Worm (Caenorhabditis elegans) whole organism, L1 larva: ENCODE measurements around the gene tbb-1.
"Not testable (repeated sequence)": the region's sequence is repeated elsewhere in the genome, so short reads cannot be mapped to it uniquely, and the experiment has no call there.

Experiments
- C16A3.4 ChIP-seq: fragments of 150-350 bp; optimal IDR thresholded peaks from 2 replicates; lab custom pipeline; 2014; ENCODE audit warnings: missing biosample characterization, missing genetic modification characterization
- F16B12.6 ChIP-seq: fragments of 150-350 bp; optimal IDR thresholded peaks from 2 replicates; lab custom pipeline; 2014; ENCODE audit warnings: missing biosample characterization, missing genetic modification characterization
- Y116A8C.19 ChIP-seq: sonication (generic microtip); optimal IDR thresholded peaks from 2 replicates; lab custom pipeline; 2016; ENCODE audit warnings: missing compliant biosample characterization, missing genetic modification characterization, borderline replicate concordance
- alr-1 ChIP-seq: fragments of 200-800 bp; sonication (Bioruptor generic); optimal IDR thresholded peaks from 2 replicates; lab custom pipeline; 2018; ENCODE audit warnings: borderline replicate concordance, mild to moderate bottlenecking, missing genetic modification characterization, missing compliant biosample characterization
- blmp-1 ChIP-seq: fragments of 150-350 bp; optimal IDR thresholded peaks from 2 replicates; lab custom pipeline; 2014; ENCODE audit warnings: missing biosample characterization, missing genetic modification characterization
- ceh-63 ChIP-seq: fragments of 200-800 bp; sonication (Bioruptor generic); optimal IDR thresholded peaks from 2 replicates; lab custom pipeline; 2018; ENCODE audit warnings: mild to moderate bottlenecking, missing genetic modification characterization, missing compliant biosample characterization
- ceh-8 ChIP-seq: fragments of 200-800 bp; sonication (Bioruptor generic); optimal IDR thresholded peaks from 2 replicates; lab custom pipeline; 2018; ENCODE audit warnings: mild to moderate bottlenecking, missing genetic modification characterization, moderate library complexity, missing compliant biosample characterization
- ceh-82 ChIP-seq, 3 experiments: fragments of 150-350 bp in 1 of 3; sonication (generic microtip) in 2 of 3; optimal IDR thresholded peaks; 2 replicates each; lab custom pipeline; 2014 to 2017; ENCODE audit warnings: missing biosample characterization in 3 of 3, missing genetic modification characterization in 3 of 3
- ceh-90 ChIP-seq: sonication (generic microtip); optimal IDR thresholded peaks from 2 replicates; lab custom pipeline; 2016; ENCODE audit warnings: missing genetic modification characterization, missing compliant biosample characterization
- ces-1 ChIP-seq: fragments of 150-350 bp; optimal IDR thresholded peaks from 2 replicates; lab custom pipeline; 2014; ENCODE audit warnings: missing biosample characterization, missing genetic modification reagents, missing genetic modification characterization
- dsc-1 ChIP-seq: sonication (generic microtip); optimal IDR thresholded peaks from 2 replicates; lab custom pipeline; 2016; ENCODE audit warnings: mild to moderate bottlenecking, missing genetic modification characterization, missing compliant biosample characterization
- efl-1 ChIP-seq, 4 experiments: fragments of 150-350 bp; optimal IDR thresholded peaks in 3 of 4; peaks in 1 of 4; 1 replicate in 1 of 4; 2 replicates in 3 of 4; lab custom pipeline; 2014; ENCODE audit warnings: missing biosample characterization in 2 of 4, missing genetic modification characterization in 2 of 4, missing genetic modification reagents in 2 of 4
- efl-3 ChIP-seq: fragments of 200-800 bp; sonication (Bioruptor generic); optimal IDR thresholded peaks from 2 replicates; lab custom pipeline; 2018; ENCODE audit warnings: mild to moderate bottlenecking, missing genetic modification characterization, missing compliant biosample characterization
- elt-2 ChIP-seq: sonication (generic microtip); optimal IDR thresholded peaks from 2 replicates; lab custom pipeline; 2016; ENCODE audit warnings: missing genetic modification characterization, mild to moderate bottlenecking, inconsistent platforms, missing compliant biosample characterization, missing genetic modification reagents
- elt-3 ChIP-seq, 6 experiments: fragments of 150-350 bp in 1 of 6; sonication (generic microtip); optimal IDR thresholded peaks; 2 replicates each; lab custom pipeline; 2017 to 2018; ENCODE audit warnings: missing biosample characterization in 6 of 6, missing genetic modification characterization in 6 of 6, inconsistent platforms in 1 of 6
- ets-5 ChIP-seq: fragments of 200-800 bp; sonication (Bioruptor generic); IDR thresholded peaks from 2 replicates; pipeline ENCODE4 v1.3.6; 2022; ENCODE audit warnings: missing genetic modification characterization, missing compliant biosample characterization
- fkh-10 ChIP-seq: sonication (generic microtip); optimal IDR thresholded peaks from 2 replicates; lab custom pipeline; 2017; ENCODE audit warnings: missing biosample characterization, missing genetic modification reagents, missing genetic modification characterization
- fkh-4 ChIP-seq: sonication (generic microtip); optimal IDR thresholded peaks from 2 replicates; lab custom pipeline; 2016; ENCODE audit warnings: missing compliant biosample characterization, missing genetic modification characterization, borderline replicate concordance
- fkh-8 ChIP-seq: sonication (generic microtip); optimal IDR thresholded peaks from 2 replicates; lab custom pipeline; 2016; ENCODE audit warnings: mild to moderate bottlenecking, missing genetic modification characterization, missing compliant biosample characterization
- fos-1 ChIP-seq: fragments of 150-350 bp; optimal IDR thresholded peaks from 2 replicates; lab custom pipeline; 2014; ENCODE audit warnings: missing biosample characterization, missing genetic modification characterization
- hlh-4 ChIP-seq: sonication (generic microtip); optimal IDR thresholded peaks from 2 replicates; lab custom pipeline; 2016; ENCODE audit warnings: mild to moderate bottlenecking, missing genetic modification characterization, missing compliant biosample characterization
- isw-1 ChIP-seq: fragments of 200-800 bp; sonication (Bioruptor generic); IDR thresholded peaks from 2 replicates; pipeline ENCODE4 v1.3.6; 2022; ENCODE audit warnings: missing genetic modification characterization, missing compliant biosample characterization
- jun-1 ChIP-seq: fragments of 150-350 bp; optimal IDR thresholded peaks from 2 replicates; lab custom pipeline; 2014; ENCODE audit warnings: missing biosample characterization, missing genetic modification reagents, missing genetic modification characterization
- lin-15B ChIP-seq: fragments of 150-350 bp; sonication (generic microtip); optimal IDR thresholded peaks from 3 replicates; lab custom pipeline; 2014; ENCODE audit warnings: missing biosample characterization, missing genetic modification characterization
- lsy-2 ChIP-seq, 2 experiments: fragments of 150-350 bp; optimal IDR thresholded peaks; 2 replicates each; lab custom pipeline; 2014; ENCODE audit warnings: missing biosample characterization in 2 of 2, missing genetic modification characterization in 2 of 2
- mdl-1 ChIP-seq, 2 experiments: fragments of 150-350 bp; optimal IDR thresholded peaks; 2 replicates each; lab custom pipeline; 2014 to 2017; ENCODE audit warnings: missing biosample characterization in 2 of 2, missing genetic modification characterization in 2 of 2, inconsistent platforms in 1 of 2
- nhr-11 ChIP-seq: fragments of 150-350 bp; optimal IDR thresholded peaks from 2 replicates; lab custom pipeline; 2014; ENCODE audit warnings: missing biosample characterization, missing genetic modification characterization
- nhr-12 ChIP-seq: sonication (generic microtip); optimal IDR thresholded peaks from 2 replicates; lab custom pipeline; 2017; ENCODE audit warnings: missing biosample characterization, missing genetic modification characterization
- nhr-28 ChIP-seq: fragments of 150-350 bp; optimal IDR thresholded peaks from 2 replicates; lab custom pipeline; 2014; ENCODE audit warnings: missing biosample characterization, missing genetic modification characterization
- nhr-47 ChIP-seq: sonication (generic microtip); optimal IDR thresholded peaks from 2 replicates; lab custom pipeline; 2016; ENCODE audit warnings: mild to moderate bottlenecking, missing genetic modification characterization, moderate library complexity, missing compliant biosample characterization
- nhr-84 ChIP-seq: sonication (generic microtip); optimal IDR thresholded peaks from 2 replicates; lab custom pipeline; 2017; ENCODE audit warnings: missing biosample characterization, missing genetic modification characterization
- nhr-90 ChIP-seq: sonication (generic microtip); optimal IDR thresholded peaks from 2 replicates; lab custom pipeline; 2016; ENCODE audit warnings: mild to moderate bottlenecking, missing genetic modification characterization, missing compliant biosample characterization; ENCODE audit not compliant: poor library complexity
- pax-3 ChIP-seq: fragments of 200-800 bp; sonication (Bioruptor generic); optimal IDR thresholded peaks from 2 replicates; lab custom pipeline; 2018; ENCODE audit warnings: mild to moderate bottlenecking, missing genetic modification characterization, moderate library complexity, missing compliant biosample characterization
- pqm-1 ChIP-seq: sonication (generic microtip); optimal IDR thresholded peaks from 3 replicates; lab custom pipeline; 2017; ENCODE audit warnings: missing biosample characterization, missing genetic modification characterization
- snpc-4 ChIP-seq: fragments of 150-350 bp; optimal IDR thresholded peaks from 2 replicates; lab custom pipeline; 2014; ENCODE audit warnings: missing biosample characterization, missing genetic modification characterization
- snu-23 ChIP-seq: sonication (generic microtip); optimal IDR thresholded peaks from 2 replicates; lab custom pipeline; 2016; ENCODE audit warnings: missing genetic modification characterization, missing compliant biosample characterization
- sox-4 ChIP-seq: sonication (generic microtip); optimal IDR thresholded peaks from 2 replicates; lab custom pipeline; 2016; ENCODE audit warnings: missing genetic modification characterization, missing compliant biosample characterization
- swsn-7 ChIP-seq: sonication (generic microtip); optimal IDR thresholded peaks from 2 replicates; lab custom pipeline; 2016; ENCODE audit warnings: missing genetic modification characterization, missing compliant biosample characterization
- tlp-1 ChIP-seq: fragments of 150-350 bp; optimal IDR thresholded peaks from 2 replicates; lab custom pipeline; 2014; ENCODE audit warnings: missing biosample characterization, missing genetic modification characterization
- unc-130 ChIP-seq: fragments of 150-350 bp; optimal IDR thresholded peaks from 2 replicates; lab custom pipeline; 2017; ENCODE audit warnings: missing biosample characterization, missing genetic modification characterization, inconsistent platforms
- unc-86 ChIP-seq: sonication (generic microtip); optimal IDR thresholded peaks from 2 replicates; lab custom pipeline; 2016; ENCODE audit warnings: missing genetic modification characterization, missing compliant biosample characterization
- vab-15 ChIP-seq: sonication (generic microtip); optimal IDR thresholded peaks from 2 replicates; lab custom pipeline; 2017; ENCODE audit warnings: missing genotype, mild to moderate bottlenecking, missing genetic modification characterization, missing compliant biosample characterization
- zag-1 ChIP-seq: fragments of 150-350 bp; optimal IDR thresholded peaks from 2 replicates; lab custom pipeline; 2014; ENCODE audit warnings: missing biosample characterization, missing genetic modification characterization
- zip-4 ChIP-seq: fragments of 200-800 bp; sonication (Bioruptor generic); optimal IDR thresholded peaks from 2 replicates; lab custom pipeline; 2018; ENCODE audit warnings: mild to moderate bottlenecking, missing genetic modification characterization, moderate library complexity, missing compliant biosample characterization
- ztf-11 ChIP-seq, 2 experiments: sonication (generic microtip); optimal IDR thresholded peaks; 2 replicates each; lab custom pipeline; 2016 to 2017; ENCODE audit warnings: missing genetic modification characterization in 2 of 2, missing biosample characterization in 1 of 2, missing compliant biosample characterization in 1 of 2
- ztf-4 ChIP-seq: fragments of 150-350 bp; optimal IDR thresholded peaks from 2 replicates; lab custom pipeline; 2014; ENCODE audit warnings: missing biosample characterization, missing genetic modification characterization

tbb-1 gene

ce11 chrIII:10754379-10754778 lies 12.1 kb upstream of the tbb-1 start:
- TF ChIP-seq efl-1 (optimal IDR thresholded peaks at IDR 0.05; lab: Kevin White, UChicago) (no peak), efl-1 (GFP tag; optimal IDR thresholded peaks at IDR 0.05 in 1 of 2; lab: Kevin White, UChicago) (peak in 1 of 2 experiments; percentile 95), tlp-1 (tag; lab: Kevin White, UChicago) (no peak), nhr-12 (tag; lab: Kevin White, UChicago) (no peak), nhr-90 (no peak)

ce11 chrIII:10750043-10750442 lies 7.8 kb upstream of the tbb-1 start, which contains the start of gene enu-3.6:
Gene enu-3.6, plus strand, starts transcription at chrIII:10750434.
- TF ChIP-seq ces-1 (GFP tag; lab: Kevin White, UChicago); snu-23 (GFP tag; lab: Kevin White, UChicago); zag-1 (tag; lab: Kevin White, UChicago): not testable (repeated sequence)

- TF ChIP-seq F16B12.6 (tag; lab: Kevin White, UChicago) (peak; percentile 63), vab-15 (tag; lab: Kevin White, UChicago) (no peak), sox-4 (tag; lab: Kevin White, UChicago) (no peak), lin-15B (tag; lab: Kevin White, UChicago) (peak; percentile 67), pqm-1 (no peak), Y116A8C.19 (tag; lab: Kevin White, UChicago) (no peak), fkh-10 (GFP tag; lab: Kevin White, UChicago) (no peak), lsy-2 (tag; optimal IDR thresholded peaks at IDR 0.05; lab: Kevin White, UChicago) (peak; percentile 71 to 85), nhr-84 (tag; lab: Kevin White, UChicago) (no peak), fkh-8 (tag; lab: Kevin White, UChicago) (peak; percentile 73), elt-2 (no peak), nhr-28 (tag; lab: Kevin White, UChicago) (no peak), ceh-90 (tag; lab: Kevin White, UChicago) (no peak), unc-86 (tag; lab: Kevin White, UChicago) (no peak), ceh-82 (tag; optimal IDR thresholded peaks at IDR 0.05; lab: Kevin White, UChicago) (peak; percentile 31 to 70 (median 35)), unc-130 (tag; lab: Kevin White, UChicago) (peak; percentile 57), ceh-63 (no peak), elt-3 (tag; optimal IDR thresholded peaks at IDR 0.05; lab: Kevin White, UChicago) (peak in 2 of 6 experiments; percentile 5 to 52), snu-23 (GFP tag; lab: Kevin White, UChicago) (peak; percentile 78), mdl-1 (tag; optimal IDR thresholded peaks at IDR 0.05; lab: Kevin White, UChicago) (peak in 1 of 2 experiments; percentile 53), nhr-11 (tag; lab: Kevin White, UChicago) (no peak), hlh-4 (tag; lab: Kevin White, UChicago) (no peak), jun-1 (peak; percentile 42), swsn-7 (peak; percentile 56), ets-5 (no peak), fkh-4 (tag; lab: Kevin White, UChicago) (no peak), ztf-11 (tag; optimal IDR thresholded peaks at IDR 0.05; lab: Kevin White, UChicago) (no peak), pax-3 (tag; lab: Kevin White, UChicago) (no peak), fos-1 (no peak), ztf-4 (no peak), snpc-4 (tag; lab: Kevin White, UChicago) (peak; percentile 42), ceh-8 (GFP tag; lab: Kevin White, UChicago) (no peak), blmp-1 (tag; lab: Kevin White, UChicago) (no peak), alr-1 (tag; lab: Kevin White, UChicago) (no peak), efl-1 (optimal IDR thresholded peaks at IDR 0.05; lab: Kevin White, UChicago) (peak; percentile 81 to 86), efl-1 (GFP tag; optimal IDR thresholded peaks at IDR 0.05 in 1 of 2; lab: Kevin White, UChicago) (peak; percentile 85 to 96), nhr-47 (tag; lab: Kevin White, UChicago) (peak; percentile 47), isw-1 (GFP tag; lab: Robert Waterston, UW) (peak; percentile 23), zip-4 (peak; percentile 77), efl-3 (GFP tag; lab: Kevin White, UChicago) (no peak), C16A3.4 (tag; lab: Kevin White, UChicago) (peak; percentile 57), dsc-1 (tag; lab: Kevin White, UChicago) (peak; percentile 19), zag-1 (tag; lab: Kevin White, UChicago) (no peak)
Measured at ce11 chrIII:10747620-10748479, 5.6 kb upstream of the tbb-1 start, which contains the start of the genes ran-1 and dkc-1. Gene ran-1, minus strand, starts transcription at chrIII:10747728. Gene dkc-1, plus strand, starts transcription at chrIII:10748429.
